Fruit fly (Drosophila melanogaster) whole organism, embryonic: ENCODE data around the gene RAF2.
A peak's percentile ranks its signal among the peaks of the same experiment; 100 is the strongest.

ENCODE experiments used
- Bgb ChIP-seq: fragments of 200-800 bp; sonication (Bioruptor generic); IDR thresholded peaks from 2 replicates; pipeline ENCODE4 v1.3.6; 2022; ENCODE audit warnings: missing biosample characterization, missing genetic modification characterization; ENCODE audit not compliant: partially characterized antibody
- Blimp-1 ChIP-seq: fragments of 200-800 bp; sonication (Bioruptor generic); optimal IDR thresholded peaks from 3 replicates; lab custom pipeline; 2018; ENCODE audit warnings: missing biosample characterization, missing genetic modification characterization, mild to moderate bottlenecking, moderate library complexity, missing genetic modification reagents
- CG11504 ChIP-seq: fragments of 200-800 bp; sonication (Bioruptor generic); optimal IDR thresholded peaks from 3 replicates; lab custom pipeline; 2019; ENCODE audit warnings: missing biosample characterization, mild to moderate bottlenecking, missing genetic modification characterization, moderate library complexity
- CG12391 ChIP-seq: fragments of 200-800 bp; sonication (Bioruptor generic); optimal IDR thresholded peaks from 3 replicates; lab custom pipeline; 2018; ENCODE audit warnings: missing biosample characterization, mild to moderate bottlenecking, missing genetic modification characterization, moderate library complexity
- CG12659 ChIP-seq: fragments of 200-800 bp; sonication (Bioruptor generic); optimal IDR thresholded peaks from 3 replicates; lab custom pipeline; 2017; ENCODE audit warnings: mild to moderate bottlenecking, missing biosample characterization, missing genetic modification reagents, missing genetic modification characterization
- CG13624 ChIP-seq: fragments of 200-800 bp; sonication (Bioruptor generic); optimal IDR thresholded peaks from 2 replicates; lab custom pipeline; 2016; ENCODE audit warnings: missing biosample characterization, missing genetic modification characterization
- CG15514 ChIP-seq: fragments of 200-800 bp; sonication (Bioruptor generic); optimal IDR thresholded peaks from 3 replicates; lab custom pipeline; 2017; ENCODE audit warnings: missing biosample characterization, missing genetic modification characterization, mild to moderate bottlenecking, moderate library complexity, missing genetic modification reagents
- CG15601 ChIP-seq: fragments of 200-800 bp; sonication (Bioruptor generic); optimal IDR thresholded peaks from 3 replicates; lab custom pipeline; 2019; ENCODE audit warnings: missing biosample characterization, mild to moderate bottlenecking, missing genetic modification characterization, moderate library complexity
- CG16813 ChIP-seq: fragments of 200-800 bp; sonication (Bioruptor generic); IDR thresholded peaks from 3 replicates; pipeline ENCODE4 v1.3.6; 2022; ENCODE audit warnings: missing biosample characterization, missing genetic modification characterization; ENCODE audit not compliant: partially characterized antibody
- CG1832 ChIP-seq: fragments of 200-800 bp; sonication (Bioruptor generic); optimal IDR thresholded peaks from 2 replicates; lab custom pipeline; 2017; ENCODE audit warnings: missing biosample characterization, mild to moderate bottlenecking, missing genetic modification characterization, inconsistent platforms
- CG2116 ChIP-seq: fragments of 200-800 bp; sonication (Bioruptor generic); optimal IDR thresholded peaks from 3 replicates; lab custom pipeline; 2018; ENCODE audit warnings: missing biosample characterization, mild to moderate bottlenecking, missing genetic modification characterization
- CG34376 ChIP-seq: fragments of 200-800 bp; sonication (Bioruptor generic); optimal IDR thresholded peaks from 2 replicates; lab custom pipeline; 2018; ENCODE audit warnings: missing biosample characterization, mild to moderate bottlenecking, missing genetic modification characterization
- CG4282 ChIP-seq: fragments of 200-800 bp; sonication (Bioruptor generic); optimal IDR thresholded peaks from 2 replicates; lab custom pipeline; 2016; ENCODE audit warnings: missing biosample characterization, missing genetic modification characterization
- CG5245 ChIP-seq: fragments of 200-800 bp; sonication (Bioruptor generic); optimal IDR thresholded peaks from 3 replicates; lab custom pipeline; 2016; ENCODE audit warnings: missing biosample characterization, missing genetic modification characterization
- CG6272 ChIP-seq: fragments of 200-800 bp; sonication (Bioruptor generic); IDR thresholded peaks from 2 replicates; pipeline ENCODE4 v1.3.6; 2022; ENCODE audit warnings: missing biosample characterization, missing genetic modification characterization
- CG6791 ChIP-seq: fragments of 200-800 bp; sonication (Bioruptor generic); IDR thresholded peaks from 3 replicates; pipeline ENCODE4 v1.3.6; 2022; ENCODE audit warnings: missing biosample characterization, missing genetic modification characterization; ENCODE audit not compliant: partially characterized antibody
- CG8388 ChIP-seq: fragments of 200-800 bp; sonication (Bioruptor generic); optimal IDR thresholded peaks from 2 replicates; lab custom pipeline; 2019; ENCODE audit warnings: missing biosample characterization, mild to moderate bottlenecking, missing genetic modification characterization, moderate library complexity
- CHES-1-like ChIP-seq: fragments of 200-800 bp; sonication (Bioruptor generic); optimal IDR thresholded peaks from 2 replicates; lab custom pipeline; 2016; ENCODE audit warnings: missing biosample characterization, missing genetic modification characterization
- D19A ChIP-seq: fragments of 200-800 bp; optimal IDR thresholded peaks from 3 replicates; lab custom pipeline; 2019; ENCODE audit warnings: missing biosample characterization, mild to moderate bottlenecking, missing genetic modification characterization, moderate library complexity
- Dref ChIP-seq: fragments of 200-800 bp; sonication (Bioruptor generic); IDR thresholded peaks from 2 replicates; pipeline ENCODE4 v1.3.6; 2022; ENCODE audit warnings: missing biosample characterization, missing genetic modification characterization
- Eip74EF ChIP-seq, 2 experiments: fragments of 200-800 bp in 1 of 2; fragments of >200 bp in 1 of 2; sonication (Bioruptor generic) in 1 of 2; optimal IDR thresholded peaks; 2 replicates each; lab custom pipeline; 2017 to 2019; ENCODE audit warnings: missing biosample characterization in 2 of 2, missing genetic modification characterization in 2 of 2, mild to moderate bottlenecking in 1 of 2, moderate library complexity in 1 of 2
- Ets97D ChIP-seq: fragments of 200-800 bp; sonication (Bioruptor generic); optimal IDR thresholded peaks from 3 replicates; lab custom pipeline; 2016; ENCODE audit warnings: missing biosample characterization, missing genetic modification characterization
- H2.0 ChIP-seq: fragments of 200-800 bp; sonication (Bioruptor generic); IDR thresholded peaks from 2 replicates; pipeline ENCODE4 v1.3.6; 2022; ENCODE audit warnings: missing biosample characterization, missing genetic modification characterization
- Hand ChIP-seq: fragments of 200-800 bp; sonication (Bioruptor generic); optimal IDR thresholded peaks from 2 replicates; lab custom pipeline; 2017; ENCODE audit warnings: mild to moderate bottlenecking, missing biosample characterization, missing genetic modification reagents, missing genetic modification characterization
- Hr51 ChIP-seq, 2 experiments: fragments of 200-800 bp; sonication (Bioruptor generic); optimal IDR thresholded peaks; 2 replicates in 1 of 2; 3 replicates in 1 of 2; lab custom pipeline; 2016 to 2018; ENCODE audit warnings: missing biosample characterization in 2 of 2, missing genetic modification characterization in 2 of 2, mild to moderate bottlenecking in 1 of 2, moderate library complexity in 1 of 2
- Hr78 ChIP-seq, 2 experiments: fragments of 200-800 bp in 1 of 2; fragments of >200 bp in 1 of 2; sonication (Bioruptor generic) in 1 of 2; optimal IDR thresholded peaks; 2 replicates each; lab custom pipeline; 2017 to 2019; ENCODE audit warnings: missing biosample characterization in 2 of 2, missing genetic modification characterization in 2 of 2, mild to moderate bottlenecking in 1 of 2, moderate library complexity in 1 of 2
- NfI ChIP-seq: fragments of 200-800 bp; sonication (Bioruptor generic); optimal IDR thresholded peaks from 3 replicates; lab custom pipeline; 2018; ENCODE audit warnings: missing biosample characterization, mild to moderate bottlenecking, missing genetic modification characterization, moderate library complexity
- Opbp ChIP-seq: fragments of 200-800 bp; sonication (Bioruptor generic); IDR thresholded peaks from 3 replicates; pipeline ENCODE4 v1.3.6; 2022; ENCODE audit warnings: missing biosample characterization, missing genetic modification characterization; ENCODE audit not compliant: partially characterized antibody
- YL-1 ChIP-seq: fragments of 200-800 bp; sonication (Bioruptor generic); optimal IDR thresholded peaks from 3 replicates; lab custom pipeline; 2017; ENCODE audit warnings: missing biosample characterization, mild to moderate bottlenecking, missing genetic modification characterization
- az2 ChIP-seq: fragments of 200-800 bp; sonication (Bioruptor generic); optimal IDR thresholded peaks from 3 replicates; lab custom pipeline; 2016; ENCODE audit warnings: missing biosample characterization, missing genetic modification characterization
- chm ChIP-seq: fragments of 200-800 bp; sonication (Bioruptor generic); IDR thresholded peaks from 2 replicates; pipeline ENCODE4 v1.3.6; 2022; ENCODE audit warnings: missing biosample characterization, missing genetic modification characterization
- crp ChIP-seq, 2 experiments: fragments of 200-800 bp; sonication (Bioruptor generic); optimal IDR thresholded peaks; 2 replicates in 1 of 2; 3 replicates in 1 of 2; lab custom pipeline; 2017; ENCODE audit warnings: missing biosample characterization in 2 of 2, missing genetic modification characterization in 2 of 2, mild to moderate bottlenecking in 1 of 2, moderate library complexity in 1 of 2
- disco-r ChIP-seq: fragments of 200-800 bp; sonication (Bioruptor generic); optimal IDR thresholded peaks from 2 replicates; lab custom pipeline; 2016; ENCODE audit warnings: missing biosample characterization, missing genetic modification characterization
- ham ChIP-seq: fragments of 200-800 bp; sonication (Bioruptor generic); IDR thresholded peaks from 2 replicates; pipeline ENCODE4 v1.3.6; 2022; ENCODE audit warnings: missing biosample characterization, missing genetic modification characterization
- hb ChIP-seq: fragments of 200-800 bp; sonication (Bioruptor generic); IDR thresholded peaks from 3 replicates; pipeline ENCODE4 v1.3.6; 2022; ENCODE audit warnings: missing biosample characterization, missing genetic modification characterization; ENCODE audit not compliant: partially characterized antibody
- pfk ChIP-seq: fragments of 200-800 bp; sonication (Bioruptor generic); optimal IDR thresholded peaks from 2 replicates; lab custom pipeline; 2018; ENCODE audit warnings: missing biosample characterization, mild to moderate bottlenecking, missing genetic modification characterization, moderate library complexity
- phol ChIP-seq: fragments of 200-800 bp; sonication (Bioruptor generic); optimal IDR thresholded peaks from 3 replicates; lab custom pipeline; 2018; ENCODE audit warnings: missing biosample characterization, mild to moderate bottlenecking, missing genetic modification characterization, moderate library complexity
- sens ChIP-seq: fragments of 200-800 bp; sonication (Bioruptor generic); peaks from one replicate; lab custom pipeline; 2016; ENCODE audit warnings: missing biosample characterization, missing genetic modification characterization
- so ChIP-seq: fragments of 200-800 bp; sonication (Bioruptor generic); IDR thresholded peaks from 3 replicates; pipeline ENCODE4 v1.3.6; 2022; ENCODE audit warnings: missing biosample characterization, missing genetic modification characterization
- sqz ChIP-seq: fragments of 200-800 bp; sonication (Bioruptor generic); optimal IDR thresholded peaks from 3 replicates; lab custom pipeline; 2018; ENCODE audit warnings: missing biosample characterization, mild to moderate bottlenecking, missing genetic modification characterization
- stwl ChIP-seq: fragments of 200-800 bp; sonication (Bioruptor generic); optimal IDR thresholded peaks from 3 replicates; lab custom pipeline; 2018; ENCODE audit warnings: missing biosample characterization, mild to moderate bottlenecking, missing genetic modification characterization, moderate library complexity
- tll ChIP-seq, 2 experiments: fragments of 200-800 bp in 1 of 2; fragments of >200 bp in 1 of 2; sonication (Bioruptor generic) in 1 of 2; optimal IDR thresholded peaks; 2 replicates each; lab custom pipeline; 2017 to 2019; ENCODE audit warnings: missing biosample characterization in 2 of 2, missing genetic modification characterization in 2 of 2, mild to moderate bottlenecking in 1 of 2, moderate library complexity in 1 of 2
- unc-4 ChIP-seq: fragments of 200-800 bp; sonication (Bioruptor generic); IDR thresholded peaks from 2 replicates; pipeline ENCODE4 v1.3.6; 2022; ENCODE audit warnings: missing biosample characterization, missing genetic modification characterization; ENCODE audit not compliant: partially characterized antibody
- zen ChIP-seq: fragments of 200-800 bp; sonication (Bioruptor generic); optimal IDR thresholded peaks from 3 replicates; lab custom pipeline; 2018; ENCODE audit warnings: missing biosample characterization, mild to moderate bottlenecking, missing genetic modification characterization, moderate library complexity
- zfh2 ChIP-seq: fragments of 200-800 bp; sonication (Bioruptor generic); optimal IDR thresholded peaks from 2 replicates; lab custom pipeline; 2016; ENCODE audit warnings: missing biosample characterization, missing genetic modification characterization

RAF2 gene

dm6 chr3L:16377768-16378764 lies 8.1 kb upstream of the RAF2 start, which contains the start of gene roq (continued):
- TF ChIP-seq CG12391 (tag; lab: Kevin White, UChicago) (peak; percentile 24), disco-r (GFP tag; lab: Kevin White, UChicago) (no peak), CG15601 (tag; lab: Kevin White, UChicago) (peak; percentile 8), zfh2 (no peak), CG1832 (GFP tag; lab: Kevin White, UChicago) (no peak), CG8388 (GFP tag; lab: Kevin White, UChicago) (no peak), Eip74EF (GFP tag; optimal IDR thresholded peaks at IDR 0.05; lab: Kevin White, UChicago) (no peak), ham (GFP tag; lab: Robert Waterston, UW) (no peak), tll (GFP tag; optimal IDR thresholded peaks at IDR 0.05; lab: Kevin White, UChicago) (no peak), so (no peak), CG15514 (peak; percentile 53), CG6272 (no peak), pfk (GFP tag; lab: Kevin White, UChicago) (no peak), CG6791 (GFP tag; lab: Robert Waterston, UW) (peak; percentile 64; the same call in 2 of the 3 replicates), zen (tag; lab: Kevin White, UChicago) (peak; percentile 43), CG5245 (no peak), Bgb (GFP tag; lab: Robert Waterston, UW) (peak; percentile 67), Dref (GFP tag; lab: Robert Waterston, UW) (peak; percentile 91), Opbp (GFP tag; lab: Robert Waterston, UW) (peak; percentile 65; the same call in 2 of the 3 replicates), CG11504 (tag; lab: Kevin White, UChicago) (no peak), Blimp-1 (GFP tag; lab: Kevin White, UChicago) (peak; percentile 92), stwl (tag; lab: Kevin White, UChicago) (peak; percentile 88), chm (GFP tag; lab: Robert Waterston, UW) (no peak), CG12659 (GFP tag; lab: Kevin White, UChicago) (peak; percentile 61), D19A (tag; lab: Kevin White, UChicago) (no peak), unc-4 (0 out of 2 replicates have a peak, but pooled peaks have one; percentile 32), sqz (GFP tag; lab: Kevin White, UChicago) (no peak), CG4282 (GFP tag; lab: Kevin White, UChicago) (no peak), crp (GFP tag; optimal IDR thresholded peaks at IDR 0.05; lab: Kevin White, UChicago) (peak; percentile 96 to 99), CG16813 (GFP tag; lab: Robert Waterston, UW) (peak; percentile 42; the same call in 2 of the 3 replicates), CHES-1-like (GFP tag; lab: Kevin White, UChicago) (peak; percentile 16), NfI (GFP tag; lab: Kevin White, UChicago) (no peak), Ets97D (GFP tag; lab: Kevin White, UChicago) (peak; percentile 70), H2.0 (GFP tag; lab: Robert Waterston, UW) (no peak), CG13624 (GFP tag; lab: Kevin White, UChicago) (peak; percentile 12), CG34376 (peak; percentile 17), Hr78 (GFP tag; optimal IDR thresholded peaks at IDR 0.05; lab: Kevin White, UChicago) (no peak), phol (tag; lab: Kevin White, UChicago) (peak; percentile 52), Hand (GFP tag; lab: Kevin White, UChicago) (no peak), sens (GFP tag; lab: Kevin White, UChicago) (peak; percentile 74), CG2116 (GFP tag; lab: Kevin White, UChicago) (peak; percentile 87), YL-1 (GFP tag; lab: Kevin White, UChicago) (peak; percentile 66), az2 (no peak), hb (GFP tag; lab: Robert Waterston, UW) (peak; percentile 49; the same call in 1 of the 3 replicates), Hr51 (GFP tag; optimal IDR thresholded peaks at IDR 0.05; lab: Kevin White, UChicago) (no peak)
